Worm (Caenorhabditis elegans) whole organism, young adult: ENCODE results near the gene rps-3.

ENCODE experiments used
- B0035.1 ChIP-seq: sonication (generic microtip); optimal IDR thresholded peaks from 2 replicates; lab custom pipeline; 2016; ENCODE audit warnings: missing genetic modification characterization, mild to moderate bottlenecking, missing compliant biosample characterization, missing genotype, missing genetic modification reagents
- B0336.3 ChIP-seq: fragments of 200-800 bp; sonication (Bioruptor generic); IDR thresholded peaks from 2 replicates; pipeline ENCODE4 v1.3.6; 2022; ENCODE audit warnings: missing genetic modification characterization, missing compliant biosample characterization
- D2030.7 ChIP-seq: fragments of 200-800 bp; sonication (Bioruptor generic); IDR thresholded peaks from 2 replicates; pipeline ENCODE4 v1.3.6; 2022; ENCODE audit warnings: missing genetic modification reagents, missing genetic modification characterization, missing compliant biosample characterization
- F57C9.4 ChIP-seq: sonication (generic microtip); optimal IDR thresholded peaks from 2 replicates; lab custom pipeline; 2017; ENCODE audit warnings: mild to moderate bottlenecking, missing genetic modification characterization, missing compliant biosample characterization
- Y79H2A.3 ChIP-seq: fragments of 200-800 bp; sonication (Bioruptor generic); conservative IDR thresholded peaks from 2 replicates; pipeline ENCODE4 v1.3.6; 2022; ENCODE audit warnings: missing genetic modification reagents, missing genetic modification characterization, missing compliant biosample characterization
- ama-1 ChIP-seq, 3 experiments: fragments of 150-350 bp in 1 of 3; sonication (generic microtip) in 2 of 3; optimal IDR thresholded peaks; 2 replicates each; lab custom pipeline; 2014 to 2018; ENCODE audit warnings: missing biosample characterization in 2 of 3, missing genetic modification characterization in 2 of 3, missing genetic modification reagents in 2 of 3
- aptf-2 ChIP-seq: fragments of 200-800 bp; sonication (Bioruptor generic); conservative IDR thresholded peaks from 2 replicates; pipeline ENCODE4 v1.3.6; 2022; ENCODE audit warnings: missing genetic modification reagents, missing genetic modification characterization, missing compliant biosample characterization
- atf-7 ChIP-seq: sonication (generic microtip); optimal IDR thresholded peaks from 2 replicates; lab custom pipeline; 2017; ENCODE audit warnings: mild to moderate bottlenecking, missing genetic modification characterization, missing compliant biosample characterization
- attf-5 ChIP-seq: fragments of 200-800 bp; sonication (Bioruptor generic); optimal IDR thresholded peaks from 2 replicates; lab custom pipeline; 2018; ENCODE audit warnings: mild to moderate bottlenecking, missing genetic modification characterization, missing compliant biosample characterization
- attf-6 ChIP-seq: fragments of 200-800 bp; sonication (Bioruptor generic); IDR thresholded peaks from 2 replicates; pipeline ENCODE4 v1.3.6; 2022; ENCODE audit warnings: missing genetic modification reagents, missing genetic modification characterization, missing compliant biosample characterization
- ccch-3 ChIP-seq: fragments of 200-800 bp; sonication (Bioruptor generic); optimal IDR thresholded peaks from 2 replicates; lab custom pipeline; 2018; ENCODE audit warnings: mild to moderate bottlenecking, missing genetic modification characterization, missing compliant biosample characterization
- cebp-1 ChIP-seq, 2 experiments: fragments of 200-800 bp in 1 of 2; sonication (Bioruptor generic) in 1 of 2; sonication (generic microtip) in 1 of 2; IDR thresholded peaks in 1 of 2; optimal IDR thresholded peaks in 1 of 2; 2 replicates each; pipeline versions ENCODE4 v1.3.6 to Lab custom; 2017 to 2022; ENCODE audit warnings: missing compliant biosample characterization in 2 of 2, missing genetic modification characterization in 2 of 2, mild to moderate bottlenecking in 1 of 2, missing genetic modification reagents in 1 of 2, moderate library complexity in 1 of 2
- ceh-58 ChIP-seq: fragments of 200-800 bp; sonication (Bioruptor generic); IDR thresholded peaks from 2 replicates; pipeline ENCODE4 v1.3.6; 2022; ENCODE audit warnings: missing genetic modification characterization, missing compliant biosample characterization
- ceh-91 ChIP-seq: fragments of 200-800 bp; sonication (Bioruptor generic); IDR thresholded peaks from 2 replicates; pipeline ENCODE4 v1.3.6; 2022; ENCODE audit warnings: missing genetic modification reagents, missing genetic modification characterization, missing compliant biosample characterization
- dpff-1 ChIP-seq: sonication (generic microtip); optimal IDR thresholded peaks from 2 replicates; lab custom pipeline; 2017; ENCODE audit warnings: mild to moderate bottlenecking, missing genetic modification characterization, missing compliant biosample characterization
- dpl-1 ChIP-seq: fragments of 150-350 bp; optimal IDR thresholded peaks from 2 replicates; lab custom pipeline; 2014; ENCODE audit warnings: missing biosample characterization, missing genetic modification reagents, missing genetic modification characterization
- efl-1 ChIP-seq: fragments of 150-350 bp; optimal IDR thresholded peaks from 2 replicates; lab custom pipeline; 2014; ENCODE audit warnings: missing biosample characterization, missing genetic modification reagents, missing genetic modification characterization
- egl-18 ChIP-seq: fragments of 200-800 bp; sonication (Bioruptor generic); IDR thresholded peaks from 2 replicates; pipeline ENCODE4 v1.3.6; 2022; ENCODE audit warnings: missing genetic modification reagents, missing genetic modification characterization, missing compliant biosample characterization
- gei-17 ChIP-seq: fragments of 200-800 bp; sonication (Bioruptor generic); optimal IDR thresholded peaks from 2 replicates; lab custom pipeline; 2018; ENCODE audit warnings: mild to moderate bottlenecking, missing genetic modification characterization, missing compliant biosample characterization
- hlh-26 ChIP-seq: fragments of 200-800 bp; sonication (Bioruptor generic); conservative IDR thresholded peaks from 2 replicates; pipeline ENCODE4 v1.3.6; 2022; ENCODE audit warnings: missing genetic modification reagents, missing genetic modification characterization, missing compliant biosample characterization
- hmg-1.2 ChIP-seq: fragments of 200-800 bp; sonication (Bioruptor generic); IDR thresholded peaks from 2 replicates; pipeline ENCODE4 v1.3.6; 2022; ENCODE audit warnings: missing genetic modification reagents, missing genetic modification characterization, missing compliant biosample characterization
- hrde-1 ChIP-seq: sonication (generic microtip); optimal IDR thresholded peaks from 2 replicates; lab custom pipeline; 2016; ENCODE audit warnings: missing genetic modification characterization, mild to moderate bottlenecking, missing compliant biosample characterization, moderate library complexity, missing genotype, missing genetic modification reagents, borderline replicate concordance
- hsf-1 ChIP-seq: fragments of 200-800 bp; sonication (Bioruptor generic); IDR thresholded peaks from 2 replicates; pipeline ENCODE4 v1.3.6; 2022; ENCODE audit warnings: missing genetic modification reagents, missing genetic modification characterization, missing compliant biosample characterization
- lag-1 ChIP-seq: fragments of 200-800 bp; sonication (Bioruptor generic); IDR thresholded peaks from 2 replicates; pipeline ENCODE4 v1.3.6; 2022; ENCODE audit warnings: missing genetic modification reagents, missing genetic modification characterization, missing compliant biosample characterization
- lin-40 ChIP-seq: sonication (generic microtip); optimal IDR thresholded peaks from 2 replicates; lab custom pipeline; 2016; ENCODE audit warnings: missing genetic modification characterization, mild to moderate bottlenecking, missing compliant biosample characterization, missing genotype, missing genetic modification reagents
- lsl-1 ChIP-seq: fragments of 200-800 bp; sonication (Bioruptor generic); optimal IDR thresholded peaks from 2 replicates; lab custom pipeline; 2018; ENCODE audit warnings: mild to moderate bottlenecking, missing genetic modification characterization, moderate library complexity, missing compliant biosample characterization
- madf-8 ChIP-seq: fragments of 200-800 bp; sonication (Bioruptor generic); conservative IDR thresholded peaks from 2 replicates; pipeline ENCODE4 v1.3.6; 2022; ENCODE audit warnings: missing genetic modification reagents, missing genetic modification characterization, missing compliant biosample characterization
- mcd-1 ChIP-seq: fragments of 200-800 bp; sonication (Bioruptor generic); IDR thresholded peaks from 2 replicates; pipeline ENCODE4 v1.3.6; 2022; ENCODE audit warnings: missing genetic modification reagents, missing genetic modification characterization, missing compliant biosample characterization
- nfya-2 ChIP-seq: fragments of 200-800 bp; sonication (Bioruptor generic); IDR thresholded peaks from 2 replicates; pipeline ENCODE4 v1.3.6; 2022; ENCODE audit warnings: missing genetic modification reagents, missing genetic modification characterization, missing compliant biosample characterization
- nhr-80 ChIP-seq: sonication (generic microtip); optimal IDR thresholded peaks from 2 replicates; lab custom pipeline; 2016; ENCODE audit warnings: missing genetic modification characterization, missing compliant biosample characterization
- pha-4 ChIP-seq: fragments of 150-350 bp; sonication (generic microtip); optimal IDR thresholded peaks from 2 replicates; lab custom pipeline; 2014; ENCODE audit warnings: missing biosample characterization, missing genetic modification reagents, missing genetic modification characterization
- rcor-1 ChIP-seq: fragments of 200-800 bp; sonication (Bioruptor generic); IDR thresholded peaks from 2 replicates; pipeline ENCODE4 v1.3.6; 2022; ENCODE audit warnings: missing genetic modification reagents, missing genetic modification characterization, missing compliant biosample characterization
- rpc-1 ChIP-seq, 2 experiments: fragments of 150-350 bp in 1 of 2; sonication (generic microtip) in 1 of 2; optimal IDR thresholded peaks; 2 replicates each; lab custom pipeline; 2014 to 2018; ENCODE audit warnings: missing biosample characterization in 1 of 2, missing genetic modification characterization in 1 of 2, missing genetic modification reagents in 1 of 2, missing genotype in 1 of 2
- somi-1 ChIP-seq: fragments of 200-800 bp; sonication (Bioruptor generic); optimal IDR thresholded peaks from 2 replicates; lab custom pipeline; 2018; ENCODE audit warnings: mild to moderate bottlenecking, missing genetic modification characterization, missing compliant biosample characterization
- zfh-2 ChIP-seq: fragments of 200-800 bp; sonication (Bioruptor generic); conservative IDR thresholded peaks from 2 replicates; pipeline ENCODE4 v1.3.6; 2022; ENCODE audit warnings: missing genetic modification reagents, missing genetic modification characterization, missing compliant biosample characterization
- zim-3 ChIP-seq: sonication (generic microtip); optimal IDR thresholded peaks from 2 replicates; lab custom pipeline; 2017; ENCODE audit warnings: mild to moderate bottlenecking, missing genetic modification characterization, moderate library complexity, missing compliant biosample characterization
- ztf-26 ChIP-seq: sonication (generic microtip); optimal IDR thresholded peaks from 2 replicates; lab custom pipeline; 2017; ENCODE audit warnings: missing genetic modification characterization, missing compliant biosample characterization
- ztf-28 ChIP-seq: fragments of 200-800 bp; sonication (Bioruptor generic); IDR thresholded peaks from 2 replicates; pipeline ENCODE4 v1.3.6; 2022; ENCODE audit warnings: missing genetic modification reagents, missing genetic modification characterization, missing compliant biosample characterization
- ztf-6 ChIP-seq: fragments of 200-800 bp; sonication (Bioruptor generic); IDR thresholded peaks from 2 replicates; pipeline ENCODE4 v1.3.6; 2022; ENCODE audit warnings: missing genetic modification reagents, missing genetic modification characterization, missing compliant biosample characterization

rps-3 gene

DNA sequence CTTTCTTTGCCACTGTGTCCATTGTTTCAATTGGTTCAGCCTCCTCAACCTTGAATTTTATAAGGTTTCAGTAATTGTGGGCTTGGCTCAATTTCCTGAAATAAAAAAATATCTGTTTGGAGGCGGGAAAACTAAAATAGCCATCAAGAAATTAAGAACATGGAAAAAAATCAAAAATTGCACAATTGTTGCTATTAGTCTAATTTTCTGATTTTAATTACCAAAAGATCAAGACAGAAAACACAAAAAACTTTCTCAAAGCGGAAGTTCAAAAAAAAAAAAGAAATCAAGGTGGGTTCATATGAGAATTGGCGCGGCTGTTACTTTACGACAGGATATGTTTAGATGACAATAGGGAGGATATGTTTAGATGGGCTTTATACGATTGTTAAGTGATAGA lies 24.3 kb downstream of the rps-3 start, which contains the start of gene esyt-2 (continued):
- TF ChIP-seq egl-18 (GFP tag; lab: Robert Waterston, UW) (no peak), zim-3 (no peak)

ce11 chrIII:6231880-6232279 lies 25.3 kb downstream of the rps-3 start:
- no peak for TF ChIP-seq ztf-26 (tag; lab: Kevin White, UChicago)
- no peak for TF ChIP-seq lsl-1 (GFP tag; lab: Kevin White, UChicago)
- no peak for TF ChIP-seq hrde-1 (tag; lab: Kevin White, UChicago)
- TF ChIP-seq cebp-1 (GFP tag; IDR thresholded peaks at IDR 0.05; lab: Robert Waterston, UW) = no peak
- no peak for TF ChIP-seq cebp-1 (tag; optimal IDR thresholded peaks at IDR 0.05; lab: Kevin White, UChicago)
- TF ChIP-seq B0336.3 = no peak
- TF ChIP-seq nhr-80 (tag; lab: Kevin White, UChicago) = peak; percentile 68
- no peak for TF ChIP-seq gei-17 (GFP tag; lab: Kevin White, UChicago)
- peak; percentile 68; the same call in 1 of the 2 replicates for TF ChIP-seq hmg-1.2 (GFP tag; lab: Robert Waterston, UW)
- no peak for TF ChIP-seq dpl-1

DNA sequence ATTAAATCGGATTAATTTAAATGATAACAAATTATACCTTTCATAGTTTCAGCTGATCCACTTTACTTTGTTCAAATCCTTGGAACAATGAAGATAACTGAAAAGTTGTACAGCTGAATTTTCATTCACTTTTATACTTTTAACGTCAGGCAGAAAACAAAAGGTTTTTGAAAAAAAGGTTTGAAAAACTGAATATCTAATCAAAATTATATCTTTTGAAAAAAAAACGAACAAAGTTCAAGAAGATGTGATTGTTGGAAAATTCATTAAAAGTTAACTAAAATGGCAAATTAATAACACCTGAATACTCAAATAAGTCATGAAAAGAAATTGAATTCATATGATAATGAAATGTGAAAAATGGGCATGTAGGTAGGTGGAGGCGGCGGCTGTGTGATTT lies 30.0 kb downstream of the rps-3 start, which contains the start of gene T12A2.21:
TSS of gene T12A2.21 (minus strand) at position 101 of the 400 bp plus-strand sequence.
- no peak for TF ChIP-seq somi-1 (GFP tag; lab: Kevin White, UChicago)

DNA sequence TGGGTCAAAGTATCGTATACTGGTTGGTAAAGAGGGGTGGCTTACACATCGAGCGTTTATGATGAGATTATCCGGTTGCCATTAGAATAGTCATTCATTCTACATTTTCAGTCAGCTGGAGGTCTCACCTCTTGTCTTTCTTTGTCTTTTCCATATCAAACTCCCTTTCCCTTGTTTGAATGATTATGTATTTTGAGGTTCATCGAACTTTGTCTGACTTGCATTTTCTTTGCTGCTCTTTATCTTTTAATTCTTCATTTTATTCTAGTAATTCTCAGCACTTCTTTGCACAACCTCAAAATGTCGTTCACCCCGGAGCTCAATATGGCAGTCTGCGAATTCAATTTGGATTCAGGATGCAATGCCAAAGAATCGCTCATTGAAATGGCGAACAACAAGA lies 33.9 kb downstream of the rps-3 start, which contains the start of gene T12A2.3:
TSS of gene T12A2.3 (plus strand) at position 301 of the 400 bp plus-strand sequence.
- no peak for TF ChIP-seq mcd-1
- no peak for TF ChIP-seq zfh-2 (GFP tag; lab: Robert Waterston, UW)
- TF ChIP-seq B0035.1 (tag; lab: Kevin White, UChicago) = no peak
- no peak for TF ChIP-seq Y79H2A.3 (GFP tag; lab: Robert Waterston, UW)
- no peak for TF ChIP-seq rpc-1 (optimal IDR thresholded peaks at IDR 0.05; lab: Kevin White, UChicago)
- no peak for TF ChIP-seq rpc-1 (tag; optimal IDR thresholded peaks at IDR 0.05; lab: Kevin White, UChicago)
- TF ChIP-seq ztf-6 (GFP tag; lab: Robert Waterston, UW) = no peak
- no peak for TF ChIP-seq D2030.7 (GFP tag; lab: Robert Waterston, UW)
- TF ChIP-seq lin-40 = no peak
- no peak for TF ChIP-seq F57C9.4 (tag; lab: Kevin White, UChicago)
- no peak for TF ChIP-seq lag-1 (GFP tag; lab: Robert Waterston, UW)
- no peak for TF ChIP-seq atf-7 (tag; lab: Kevin White, UChicago)
- TF ChIP-seq hlh-26 (GFP tag; lab: Robert Waterston, UW) = no peak
- TF ChIP-seq aptf-2 (GFP tag; lab: Robert Waterston, UW) = no peak
- no peak for TF ChIP-seq ceh-58 (GFP tag; lab: Robert Waterston, UW)
- no peak for TF ChIP-seq hsf-1 (GFP tag; lab: Robert Waterston, UW)
- no peak for TF ChIP-seq nfya-2
- no peak for TF ChIP-seq ama-1 (optimal IDR thresholded peaks at IDR 0.05; lab: Kevin White, UChicago)
- TF ChIP-seq ama-1 (GFP tag; optimal IDR thresholded peaks at IDR 0.05; lab: Kevin White, UChicago) = no peak

ce11 chrIII:6245728-6246127 lies 39.1 kb downstream of the rps-3 start, which contains the start of gene bcas-2:
TSS of gene bcas-2 (minus strand) at chrIII:6245828.
- no peak for TF ChIP-seq ztf-28
- TF ChIP-seq dpff-1 = no peak
- no peak for TF ChIP-seq pha-4
- no peak for TF ChIP-seq rcor-1 (GFP tag; lab: Robert Waterston, UW)
- TF ChIP-seq madf-8 = no peak
- TF ChIP-seq zfh-2 (GFP tag; lab: Robert Waterston, UW) = no peak
- TF ChIP-seq hrde-1 (tag; lab: Kevin White, UChicago) = no peak
- no peak for TF ChIP-seq efl-1 (GFP tag; lab: Kevin White, UChicago)
- no peak for TF ChIP-seq ccch-3
- no peak for TF ChIP-seq attf-5 (GFP tag; lab: Kevin White, UChicago)
- TF ChIP-seq ceh-91 (GFP tag; lab: Robert Waterston, UW) = no peak
- no peak for TF ChIP-seq hmg-1.2 (GFP tag; lab: Robert Waterston, UW)
- no peak for TF ChIP-seq attf-6
- no peak for TF ChIP-seq egl-18 (GFP tag; lab: Robert Waterston, UW)
- TF ChIP-seq, all 124 proteins: peak for 0
